Worm (Caenorhabditis elegans): ENCODE measurements around the gene frpr-14.

DNA sequence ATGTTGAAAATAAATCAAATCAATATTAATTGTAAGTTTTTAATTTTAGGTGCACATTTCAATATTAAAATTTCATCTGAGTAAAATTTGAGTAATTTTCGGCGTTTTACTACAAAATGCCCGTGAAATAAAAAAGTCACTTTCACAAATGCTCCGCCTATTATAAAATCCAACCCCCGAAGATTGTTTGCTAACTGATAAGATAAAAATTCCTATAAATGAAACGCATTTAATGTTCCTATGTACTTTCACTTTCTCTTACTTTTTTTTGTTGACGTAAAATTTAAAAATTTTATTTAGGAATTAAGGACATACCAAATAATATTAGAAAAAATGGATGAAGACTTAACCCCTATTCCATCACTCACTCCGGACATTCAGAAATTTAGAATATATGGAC lies 7.6 kb downstream of the frpr-14 start, which contains the start of gene sdz-24:
- TF ChIP-seq C08G9.2 (tag; optimal IDR thresholded peaks at IDR 0.05) (no peak), pha-4 (tag; optimal IDR thresholded peaks at IDR 0.05) (no peak), fkh-10 (GFP tag; optimal IDR thresholded peaks at IDR 0.05) (no peak), hlh-6 (tag; optimal IDR thresholded peaks at IDR 0.05) (no peak), odd-2 (tag; optimal IDR thresholded peaks at IDR 0.05) (no peak), dve-1 (tag; optimal IDR thresholded peaks at IDR 0.05) (no peak), ceh-34 (tag; optimal IDR thresholded peaks at IDR 0.05) (no peak), nhr-11 (tag; optimal IDR thresholded peaks at IDR 0.05) (no peak), tbx-2 (tag; optimal IDR thresholded peaks at IDR 0.05) (no peak), pag-3 (tag; optimal IDR thresholded peaks at IDR 0.05; ENCODE audit: borderline replicate concordance) (no peak), tbx-7 (tag; optimal IDR thresholded peaks at IDR 0.05) (no peak), hlh-8 (tag; optimal IDR thresholded peaks at IDR 0.05) (no peak)
